Fruit fly (Drosophila melanogaster) whole organism, prepupa: ENCODE data around the gene CG7653.
A peak's percentile ranks its signal among the peaks of the same experiment; 100 is the strongest.

Experiments
- CG6808 ChIP-seq: fragments of 200-800 bp; sonication (Bioruptor generic); optimal IDR thresholded peaks from 3 replicates; lab custom pipeline; 2017; ENCODE audit warnings: missing biosample characterization, missing genetic modification characterization, mild to moderate bottlenecking, moderate library complexity, missing genetic modification reagents
- CG8119 ChIP-seq: fragments of 200-800 bp; sonication (Bioruptor generic); IDR thresholded peaks from 3 replicates; pipeline ENCODE4 v1.3.6; 2022; ENCODE audit warnings: missing biosample characterization, missing genetic modification characterization
- CG8319 ChIP-seq: fragments of 200-800 bp; sonication (Bioruptor generic); optimal IDR thresholded peaks from 3 replicates; lab custom pipeline; 2016; ENCODE audit warnings: missing biosample characterization, missing genetic modification characterization
- Smox ChIP-seq: fragments of 200-800 bp; sonication (Bioruptor generic); optimal IDR thresholded peaks from 3 replicates; lab custom pipeline; 2016; ENCODE audit warnings: missing biosample characterization, missing genetic modification characterization
- esn ChIP-seq: fragments of 200-800 bp; sonication (Bioruptor generic); optimal IDR thresholded peaks from 2 replicates; lab custom pipeline; 2016; ENCODE audit warnings: missing biosample characterization, mild to moderate bottlenecking, missing genetic modification characterization, moderate library complexity

DNA sequence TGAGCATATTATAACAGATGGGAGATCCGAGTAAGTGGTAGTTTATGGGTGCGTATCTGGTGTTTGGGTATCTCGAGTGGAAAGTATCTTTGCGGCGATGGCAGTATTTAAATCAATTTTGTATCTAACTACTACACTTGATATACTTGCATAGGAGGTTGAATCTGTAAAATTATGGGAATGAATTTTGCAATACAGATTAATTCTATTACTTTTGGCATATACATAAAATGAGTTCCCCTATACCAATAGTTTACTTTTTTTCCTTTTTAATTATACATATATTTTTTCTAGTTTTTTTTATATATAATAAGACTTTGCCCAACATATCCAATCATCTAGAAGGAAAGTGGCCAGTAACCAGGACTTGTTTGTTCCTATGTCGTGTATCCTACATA lies 29.3 kb upstream of the CG7653 start:
- TF ChIP-seq CG8119 (GFP tag; lab: Robert Waterston, UW) (no peak; the same call in 2 of the 3 replicates), CG6808 (GFP tag; lab: Kevin White, UChicago) (peak; percentile 43), Smox (no peak), CG8319 (GFP tag; lab: Kevin White, UChicago) (no peak), esn (no peak)
